Worm (Caenorhabditis elegans): ENCODE data around the gene unc-41.

Gene unc-41

DNA sequence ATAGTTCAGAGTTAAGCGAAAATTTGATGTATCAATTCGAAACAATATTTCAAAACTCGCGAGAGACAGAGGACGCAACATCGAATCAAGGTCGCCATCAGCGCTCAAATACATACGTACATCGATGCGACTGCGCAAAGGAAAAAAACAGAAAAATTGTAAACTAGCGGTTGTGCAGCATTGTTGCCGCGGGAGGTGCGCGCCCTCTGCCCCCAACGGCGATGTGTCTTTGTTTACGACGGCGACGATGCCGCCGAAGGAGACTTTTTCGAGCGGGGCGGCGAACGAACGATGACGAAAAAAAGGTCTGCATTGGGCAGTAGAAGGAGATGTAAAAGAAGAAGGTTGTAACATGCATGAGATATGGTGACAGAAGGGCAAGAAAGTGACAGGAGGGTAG is 13.1 kb downstream of the unc-41 start:
- TF ChIP-seq zfh-2 (GFP tag; conservative IDR thresholded peaks at IDR 0.05) (peak; percentile 57), chd-7 (tag; optimal IDR thresholded peaks at IDR 0.05) (no peak)

DNA sequence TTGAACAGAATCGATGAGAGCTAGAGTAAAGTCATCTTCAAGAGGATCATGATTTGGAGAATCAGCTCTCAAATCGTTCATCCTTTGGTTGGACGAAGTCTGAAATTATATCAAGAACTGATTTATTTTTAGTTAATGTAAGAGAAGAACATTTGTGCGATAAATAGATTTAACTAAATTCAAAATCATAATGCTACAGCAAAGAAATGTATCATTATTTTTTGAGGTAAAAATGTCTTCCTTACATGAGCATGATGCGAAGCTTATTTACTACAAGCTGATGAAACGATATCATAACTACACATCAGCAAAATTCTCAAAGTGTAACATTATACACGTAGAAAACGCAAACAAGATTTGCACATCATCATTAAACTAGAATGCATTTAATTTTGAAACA is 13.6 kb downstream of the unc-41 start, which contains the start of gene madf-4:
TSS of gene madf-4 (minus strand) at position 101 of the 400 bp plus-strand sequence.
- TF ChIP-seq hrde-1 (tag; optimal IDR thresholded peaks at IDR 0.05; ENCODE audit: borderline replicate concordance) = no peak
- no peak for TF ChIP-seq D2030.7 (GFP tag; IDR thresholded peaks at IDR 0.05)
- no peak for TF ChIP-seq C17E4.6 (GFP tag; IDR thresholded peaks at IDR 0.05)
- TF ChIP-seq ztf-25 (GFP tag; IDR thresholded peaks at IDR 0.05) = no peak
- no peak for TF ChIP-seq F33H1.4 (GFP tag; IDR thresholded peaks at IDR 0.05)
- no peak for TF ChIP-seq mxl-1 (tag; optimal IDR thresholded peaks at IDR 0.05)
- TF ChIP-seq B0336.3 (GFP tag; IDR thresholded peaks at IDR 0.05) = no peak
- TF ChIP-seq rpc-1 (optimal IDR thresholded peaks at IDR 0.05) = no peak
- no peak for TF ChIP-seq rpc-1 (tag; optimal IDR thresholded peaks at IDR 0.05)
- no peak for TF ChIP-seq nhr-120 (GFP tag; IDR thresholded peaks at IDR 0.05)
- TF ChIP-seq Y53G8AR.9 (GFP tag; conservative IDR thresholded peaks at IDR 0.05) = no peak

DNA sequence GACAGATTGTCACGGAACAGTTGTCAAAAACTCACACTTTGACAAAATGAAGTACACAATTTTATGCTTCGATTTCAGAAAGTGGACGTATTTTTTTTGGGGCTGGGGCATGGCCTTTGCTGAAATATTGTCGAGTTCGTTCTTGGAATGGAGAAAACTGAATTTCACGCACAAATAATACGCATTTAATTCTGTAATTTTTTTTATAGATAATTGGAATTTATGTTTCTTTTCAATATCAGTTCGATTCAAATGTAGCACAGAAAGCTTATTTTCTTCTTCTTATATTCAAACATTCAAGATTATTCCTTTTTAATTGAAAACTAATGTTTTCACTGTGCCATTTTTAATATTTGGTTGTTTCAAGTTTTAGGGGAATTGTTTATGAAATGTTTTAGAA is 15.7 kb downstream of the unc-41 start, which contains the start of gene T07C12.10:
TSS of gene T07C12.10 (minus strand) at position 101 of the 400 bp plus-strand sequence.
- no peak for TF ChIP-seq F22D6.2 (tag; optimal IDR thresholded peaks at IDR 0.05)
- no peak for TF ChIP-seq F37B4.10 (GFP tag; IDR thresholded peaks at IDR 0.05)
- no peak for TF ChIP-seq nhr-120 (GFP tag; IDR thresholded peaks at IDR 0.05)
- TF ChIP-seq aptf-3 (GFP tag; IDR thresholded peaks at IDR 0.05) = no peak
- TF ChIP-seq ceh-100 (GFP tag; IDR thresholded peaks at IDR 0.05) = no peak

DNA sequence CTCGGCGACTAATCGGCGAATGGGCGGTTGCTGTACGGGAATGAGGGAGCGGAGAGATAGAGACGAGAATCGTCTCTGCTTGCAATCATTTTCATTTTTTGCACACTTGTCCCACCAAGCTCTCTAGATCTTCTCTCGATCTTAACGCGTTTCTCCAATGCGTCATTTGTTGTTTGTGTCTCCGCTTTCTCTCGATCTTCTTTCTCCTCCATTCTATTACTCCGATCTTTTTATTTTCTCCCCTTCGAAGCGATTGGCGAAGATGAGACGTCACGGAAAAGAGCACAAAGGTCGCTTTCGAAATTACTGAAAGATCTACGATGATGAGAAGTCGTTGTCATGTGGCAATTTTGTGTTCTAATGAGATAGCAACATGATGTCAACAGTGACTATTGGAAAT is 17.4 kb downstream of the unc-41 start:
- no peak for TF ChIP-seq ama-1 (optimal IDR thresholded peaks at IDR 0.05)
- TF ChIP-seq ama-1 (GFP tag; optimal IDR thresholded peaks at IDR 0.05) = no peak
- TF ChIP-seq ceh-58 (GFP tag; IDR thresholded peaks at IDR 0.05) = no peak
- TF ChIP-seq hsf-1 (GFP tag; IDR thresholded peaks at IDR 0.05) = no peak
- TF ChIP-seq ceh-79 (tag; optimal IDR thresholded peaks at IDR 0.05) = no peak
- TF ChIP-seq bed-2 (GFP tag; IDR thresholded peaks at IDR 0.05) = no peak
- no peak for TF ChIP-seq egl-44 (GFP tag; IDR thresholded peaks at IDR 0.05)
- TF ChIP-seq cebp-1 (GFP tag; IDR thresholded peaks at IDR 0.05) = no peak
- no peak for TF ChIP-seq cebp-1 (tag; optimal IDR thresholded peaks at IDR 0.05)
- no peak for TF ChIP-seq ztf-6 (GFP tag; IDR thresholded peaks at IDR 0.05)
- no peak for TF ChIP-seq aptf-2 (GFP tag; conservative IDR thresholded peaks at IDR 0.05)
- no peak for TF ChIP-seq lag-1 (GFP tag; IDR thresholded peaks at IDR 0.05)
- no peak for TF ChIP-seq hlh-26 (GFP tag; conservative IDR thresholded peaks at IDR 0.05)
- no peak for TF ChIP-seq T26A5.8 (tag; optimal IDR thresholded peaks at IDR 0.05)
- no peak for TF ChIP-seq xnd-1 (tag; optimal IDR thresholded peaks at IDR 0.05)
- no peak for TF ChIP-seq attf-3 (GFP tag; conservative IDR thresholded peaks at IDR 0.05)
- TF ChIP-seq lsl-1 (GFP tag; optimal IDR thresholded peaks at IDR 0.05) = no peak
- no peak for TF ChIP-seq efl-1 (GFP tag; optimal IDR thresholded peaks at IDR 0.05)
- TF ChIP-seq ZK185.1 (tag; optimal IDR thresholded peaks at IDR 0.05; ENCODE audit: poor library complexity, severe bottlenecking) = no peak
- TF ChIP-seq sdz-38 (tag; optimal IDR thresholded peaks at IDR 0.05) = no peak

All from whole organism, young adult.